Fruit fly (Drosophila melanogaster): ENCODE results near the gene Dbp21E2.

The Dbp21E2 gene

DNA sequence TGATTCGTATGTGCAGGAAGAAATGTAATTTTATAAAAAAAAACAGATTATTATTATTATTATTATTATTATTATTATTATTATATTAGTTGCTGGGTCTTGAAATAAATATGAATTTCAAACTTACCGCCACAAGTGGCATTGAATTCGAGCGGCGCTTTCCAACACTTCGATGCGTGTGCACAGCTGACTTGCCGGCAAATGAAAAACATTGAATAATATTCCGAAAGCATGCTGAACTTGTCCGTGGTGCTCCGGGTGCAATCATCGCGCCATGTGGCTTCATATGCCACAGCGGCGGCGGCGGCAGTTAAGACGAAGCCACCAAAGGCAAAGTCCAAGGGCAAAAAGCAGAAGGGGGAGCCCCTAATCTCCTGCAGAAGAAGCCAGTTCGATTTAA is at the start of gene Dbp21E2:
Dbp21E2 (plus strand) TSS at position 180 of the 400 bp plus-strand sequence.
- TF ChIP-seq Sox15 (GFP tag; optimal IDR thresholded peaks at IDR 0.05) (no peak), dac (GFP tag; optimal IDR thresholded peaks at IDR 0.05) (no peak), Gug (GFP tag; IDR thresholded peaks at IDR 0.05) (no peak), CG6808 (GFP tag; optimal IDR thresholded peaks at IDR 0.05) (no peak), Met (GFP tag; optimal IDR thresholded peaks at IDR 0.05) (no peak)

dm6 chr2L:773247-773646 is 38.1 kb upstream of the Dbp21E2 start, which contains the start of gene CG12506:
CG12506 (plus strand) TSS chr2L:773547.
- TF ChIP-seq CG11902 (GFP tag; optimal IDR thresholded peaks at IDR 0.05) (no peak), fkh (GFP tag; optimal IDR thresholded peaks at IDR 0.05) (peak; percentile 7)

DNA sequence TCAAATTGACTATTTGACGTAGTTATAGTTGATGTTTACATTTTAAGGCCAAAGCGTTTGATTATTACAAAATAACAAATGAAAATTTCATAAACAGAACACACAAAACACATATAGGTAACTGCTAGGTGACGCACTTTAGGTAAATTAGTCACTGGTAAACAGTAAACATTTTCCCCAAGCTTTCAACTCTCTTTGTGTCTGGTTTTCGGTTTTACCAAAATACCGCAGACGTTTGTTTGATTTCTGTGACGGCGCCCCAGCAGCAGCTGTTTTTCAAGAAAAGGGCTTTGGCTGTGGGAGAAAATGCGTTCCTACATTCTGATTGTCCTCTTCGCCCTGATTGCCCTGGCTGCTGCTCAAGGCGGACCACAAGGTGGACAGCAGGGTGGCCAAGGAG is 35.1 kb upstream of the Dbp21E2 start, which contains the start of gene CG13946:
CG13946 (plus strand) TSS at position 301 of the 400 bp plus-strand sequence.
- TF ChIP-seq fkh (GFP tag; optimal IDR thresholded peaks at IDR 0.05) (peak; percentile 3), Hr4 (GFP tag; optimal IDR thresholded peaks at IDR 0.05) (no peak)

dm6 chr2L:779123-779584 is 32.2 kb upstream of the Dbp21E2 start, which contains the start of gene CG13947:
CG13947 (plus strand) TSS chr2L:779173.
- no peak for TF ChIP-seq CG4318 (GFP tag; optimal IDR thresholded peaks at IDR 0.05)
- TF ChIP-seq Met (GFP tag; optimal IDR thresholded peaks at IDR 0.05) = no peak
- TF ChIP-seq CG8119 (GFP tag; IDR thresholded peaks at IDR 0.05) = no peak
- no peak for TF ChIP-seq topi (GFP tag; optimal IDR thresholded peaks at IDR 0.05)
- no peak for TF ChIP-seq Sox14 (GFP tag; optimal IDR thresholded peaks at IDR 0.05)
- TF ChIP-seq CG3919 (GFP tag; optimal IDR thresholded peaks at IDR 0.05) = no peak
- no peak for TF ChIP-seq fd59A (GFP tag; optimal IDR thresholded peaks at IDR 0.05)
- TF ChIP-seq CG11902 (GFP tag; optimal IDR thresholded peaks at IDR 0.05) = no peak
- TF ChIP-seq Gug (GFP tag; IDR thresholded peaks at IDR 0.05) = no peak
- no peak for TF ChIP-seq CG1621 (tag; optimal IDR thresholded peaks at IDR 0.05)
- no peak for TF ChIP-seq CG6163 (GFP tag; IDR thresholded peaks at IDR 0.05)
- no peak for TF ChIP-seq CG10631 (GFP tag; optimal IDR thresholded peaks at IDR 0.05)
- TF ChIP-seq OdsH (GFP tag; optimal IDR thresholded peaks at IDR 0.05) = no peak
- TF ChIP-seq Eip78C (GFP tag) = no peak
- TF ChIP-seq CG6792 (GFP tag; optimal IDR thresholded peaks at IDR 0.05) = no peak
- TF ChIP-seq CG7368 (GFP tag; optimal IDR thresholded peaks at IDR 0.05) = no peak

DNA sequence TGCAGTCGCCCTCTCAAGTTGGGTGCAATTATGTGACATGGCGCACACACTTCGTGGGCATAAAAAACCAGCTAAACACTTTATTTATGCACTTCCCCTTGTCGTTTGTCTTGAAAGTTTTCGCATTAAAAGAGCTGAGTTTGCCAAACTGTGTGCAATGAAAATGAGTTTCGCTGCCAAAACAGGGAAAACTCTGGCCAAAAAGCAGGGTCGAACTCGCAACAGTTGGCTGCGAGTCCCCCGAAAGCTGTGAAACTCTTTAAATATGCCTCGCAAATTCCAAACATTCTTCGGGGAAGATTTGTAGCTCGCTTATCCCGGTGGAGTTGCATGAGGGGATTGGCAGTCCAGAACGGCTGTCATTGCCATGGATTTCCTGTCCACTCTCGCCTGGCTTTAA is 31.2 kb upstream of the Dbp21E2 start, which contains the start of gene Gr21a:
Gr21a (plus strand) TSS at position 301 of the 400 bp plus-strand sequence.
- TF ChIP-seq ss (GFP tag; optimal IDR thresholded peaks at IDR 0.05) (no peak), Sox102F (GFP tag; optimal IDR thresholded peaks at IDR 0.05) (no peak), CG9139 (GFP tag; optimal IDR thresholded peaks at IDR 0.05) (no peak)

DNA sequence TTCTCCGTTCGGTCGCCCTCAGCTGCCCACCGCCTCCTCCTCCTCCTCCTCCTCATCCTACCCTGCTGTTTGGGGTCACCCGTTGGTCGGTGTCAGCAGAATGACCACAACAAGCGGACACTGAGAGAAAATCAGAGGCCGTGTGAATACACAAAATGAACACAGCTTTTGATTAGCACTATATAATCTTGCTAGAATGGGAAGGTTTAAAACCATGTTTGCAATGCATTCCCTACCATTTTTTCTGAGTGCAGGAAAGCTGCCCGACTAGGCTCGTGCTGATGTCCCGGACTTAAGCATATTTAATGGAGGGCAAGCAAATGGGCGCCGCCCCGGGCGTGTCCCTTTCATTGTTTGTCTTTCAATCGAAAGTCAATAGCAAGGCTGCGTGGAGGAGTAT is 30.5 kb upstream of the Dbp21E2 start:
- TF ChIP-seq Eip75B (GFP tag; optimal IDR thresholded peaks at IDR 0.05) = no peak

- TF ChIP-seq CG4318 (GFP tag; optimal IDR thresholded peaks at IDR 0.05) (no peak), CG6792 (GFP tag; optimal IDR thresholded peaks at IDR 0.05) (no peak), CG1621 (tag; optimal IDR thresholded peaks at IDR 0.05) (no peak)
Measured at dm6 chr2L:784036-784435, 27.3 kb upstream of the Dbp21E2 start, which contains the start of gene CG3544. CG3544 (plus strand) TSS chr2L:784336.

- TF ChIP-seq CG10631 (GFP tag; optimal IDR thresholded peaks at IDR 0.05) = no peak
- TF ChIP-seq vri (GFP tag; optimal IDR thresholded peaks at IDR 0.05) = no peak
- peak; percentile 39 for TF ChIP-seq svp (GFP tag)
- no peak for TF ChIP-seq Eip75B (GFP tag; optimal IDR thresholded peaks at IDR 0.05)
- peak; percentile 53 for TF ChIP-seq fkh (GFP tag; optimal IDR thresholded peaks at IDR 0.05)
- TF ChIP-seq Eip93F (GFP tag; optimal IDR thresholded peaks at IDR 0.05) = no peak
- TF ChIP-seq achi (GFP tag; optimal IDR thresholded peaks at IDR 0.05) = no peak
- TF ChIP-seq spab (GFP tag; optimal IDR thresholded peaks at IDR 0.05) = no peak
- no peak for TF ChIP-seq fd85E (GFP tag; optimal IDR thresholded peaks at IDR 0.05)
Measured at dm6 chr2L:789966-790365, 21.4 kb upstream of the Dbp21E2 start.
